Fruit fly (Drosophila melanogaster): ENCODE measurements around the gene Cpr76Bd.

Gene Cpr76Bd

dm6 chr3L:19561745-19562144 lies 29.2 kb downstream of the Cpr76Bd start (continued):
- TF ChIP-seq CG11504 (tag; optimal IDR thresholded peaks at IDR 0.05) (peak; percentile 60), Ptx1 (GFP tag; IDR thresholded peaks at IDR 0.05) (no peak), sc (optimal IDR thresholded peaks at IDR 0.05) (no peak), sc (GFP tag; optimal IDR thresholded peaks at IDR 0.05) (no peak), Hr51 (GFP tag; optimal IDR thresholded peaks at IDR 0.05) (peak in 1 of 2 experiments; percentile 58), B-H1 (GFP tag; IDR thresholded peaks at IDR 0.05) (no peak), fd96Cb (tag; optimal IDR thresholded peaks at IDR 0.05) (no peak), ATbp (GFP tag; optimal IDR thresholded peaks at IDR 0.05) (no peak), Ssrp (tag; optimal IDR thresholded peaks at IDR 0.05) (no peak), CG14050 (GFP tag; IDR thresholded peaks at IDR 0.05) (no peak), CG2120 (GFP tag; optimal IDR thresholded peaks at IDR 0.05) (peak; percentile 76), grau (tag; optimal IDR thresholded peaks at IDR 0.05) (peak; percentile 61), Neu2 (GFP tag; optimal IDR thresholded peaks at IDR 0.05; ENCODE audit: borderline replicate concordance) (no peak), CG7987 (GFP tag; optimal IDR thresholded peaks at IDR 0.05) (no peak), tap (tag; optimal IDR thresholded peaks at IDR 0.05) (no peak), zen (tag; optimal IDR thresholded peaks at IDR 0.05) (no peak), sna (GFP tag; IDR thresholded peaks at IDR 0.05; ENCODE audit: partially characterized antibody) (no peak), run (tag; optimal IDR thresholded peaks at IDR 0.05) (no peak), ap (GFP tag; IDR thresholded peaks at IDR 0.05) (no peak), bab2 (GFP tag; optimal IDR thresholded peaks at IDR 0.05) (no peak), Xbp1 (GFP tag; optimal IDR thresholded peaks at IDR 0.05) (no peak), Ada2b (GFP tag; IDR thresholded peaks at IDR 0.05) (0 out of 2 replicates have a peak, but pooled peaks have one; percentile 14), bbx (GFP tag; IDR thresholded peaks at IDR 0.05; ENCODE audit: partially characterized antibody) (no peak), tgo (GFP tag; IDR thresholded peaks at IDR 0.05) (no peak), zfh1 (GFP tag; IDR thresholded peaks at IDR 0.05) (no peak), fru (optimal IDR thresholded peaks at IDR 0.05) (no peak), CG18619 (GFP tag; optimal IDR thresholded peaks at IDR 0.05) (no peak), CG15514 (GFP tag; optimal IDR thresholded peaks at IDR 0.05) (peak; percentile 23), CG3407 (GFP tag; optimal IDR thresholded peaks at IDR 0.05) (no peak), psq (GFP tag; optimal IDR thresholded peaks at IDR 0.05) (no peak), nerfin-1 (tag; optimal IDR thresholded peaks at IDR 0.05) (no peak), CG12104 (GFP tag; optimal IDR thresholded peaks at IDR 0.05) (no peak), exex (tag; optimal IDR thresholded peaks at IDR 0.05) (peak; percentile 9), CG6813 (GFP tag; optimal IDR thresholded peaks at IDR 0.05) (no peak), fu2 (GFP tag; optimal IDR thresholded peaks at IDR 0.05) (peak; percentile 1), CG11398 (GFP tag; optimal IDR thresholded peaks at IDR 0.05) (no peak), dpn (GFP tag; optimal IDR thresholded peaks at IDR 0.05) (no peak), CG11085 (GFP tag; IDR thresholded peaks at IDR 0.05) (no peak), Stat92E (GFP tag; optimal IDR thresholded peaks at IDR 0.05) (no peak), CG18011 (GFP tag; optimal IDR thresholded peaks at IDR 0.05) (no peak), CG8089 (GFP tag; optimal IDR thresholded peaks at IDR 0.05) (no peak), CG9437 (GFP tag; optimal IDR thresholded peaks at IDR 0.05) (no peak), Mes4 (GFP tag; optimal IDR thresholded peaks at IDR 0.05) (no peak), CG10565 (GFP tag; optimal IDR thresholded peaks at IDR 0.05) (no peak), CG10321 (GFP tag; IDR thresholded peaks at IDR 0.05) (no peak), NC2β (GFP tag; optimal IDR thresholded peaks at IDR 0.05) (no peak), pho (GFP tag; optimal IDR thresholded peaks at IDR 0.05) (peak; percentile 37), croc (GFP tag; conservative IDR thresholded peaks at IDR 0.05) (no peak), YL-1 (GFP tag; optimal IDR thresholded peaks at IDR 0.05) (no peak), CG2875 (GFP tag; optimal IDR thresholded peaks at IDR 0.05) (no peak), tin (GFP tag; optimal IDR thresholded peaks at IDR 0.05) (no peak), slou (GFP tag; optimal IDR thresholded peaks at IDR 0.05) (no peak)
